Fruit fly (Drosophila melanogaster) whole organism, adult: Measurements from ENCODE around the gene CG3285.
A peak's percentile ranks its signal among the peaks of the same experiment; 100 is the strongest.

ENCODE experiments used
- CG11617 ChIP-seq: fragments of 200-800 bp; sonication (Bioruptor generic); optimal IDR thresholded peaks from 2 replicates; lab custom pipeline; 2017; ENCODE audit warnings: mild to moderate bottlenecking, missing biosample characterization, missing genetic modification reagents, missing genetic modification characterization
- CG12768 ChIP-seq: fragments of 200-800 bp; sonication (Bioruptor generic); optimal IDR thresholded peaks from 2 replicates; lab custom pipeline; 2017; ENCODE audit warnings: missing biosample characterization, missing genetic modification characterization, mild to moderate bottlenecking, moderate library complexity, missing genetic modification reagents
- CG14711 ChIP-seq: fragments of 200-800 bp; sonication (Bioruptor generic); optimal IDR thresholded peaks from 2 replicates; lab custom pipeline; 2018; ENCODE audit warnings: missing biosample characterization, mild to moderate bottlenecking, missing genetic modification characterization, moderate library complexity
- CG1620 ChIP-seq: fragments of 200-800 bp; sonication (Bioruptor generic); optimal IDR thresholded peaks from 2 replicates; lab custom pipeline; 2016; ENCODE audit warnings: missing biosample characterization, missing genetic modification characterization
- CG33017 ChIP-seq: fragments of 200-800 bp; sonication (Bioruptor generic); optimal IDR thresholded peaks from 2 replicates; lab custom pipeline; 2018; ENCODE audit warnings: missing biosample characterization, mild to moderate bottlenecking, missing genetic modification characterization, moderate library complexity
- CG5204 ChIP-seq: fragments of 200-800 bp; sonication (Bioruptor generic); optimal IDR thresholded peaks from 2 replicates; lab custom pipeline; 2016; ENCODE audit warnings: missing biosample characterization, missing genetic modification characterization
- CG7045 ChIP-seq: fragments of 200-800 bp; sonication (Bioruptor generic); optimal IDR thresholded peaks from 2 replicates; lab custom pipeline; 2017; ENCODE audit warnings: missing biosample characterization, mild to moderate bottlenecking, missing genetic modification characterization
- CG7101 ChIP-seq: fragments of 200-800 bp; sonication (Bioruptor generic); optimal IDR thresholded peaks from 2 replicates; lab custom pipeline; 2018; ENCODE audit warnings: missing biosample characterization, mild to moderate bottlenecking, missing genetic modification characterization, moderate library complexity
- Clk ChIP-seq: fragments of 200-800 bp; sonication (Bioruptor generic); optimal IDR thresholded peaks from 2 replicates; lab custom pipeline; 2017; ENCODE audit warnings: missing biosample characterization, missing genetic modification characterization
- Crg-1 ChIP-seq: fragments of 200-800 bp; sonication (Bioruptor generic); optimal IDR thresholded peaks from 2 replicates; lab custom pipeline; 2016; ENCODE audit warnings: missing biosample characterization, missing genetic modification characterization
- Hr96 ChIP-seq: fragments of 200-800 bp; sonication (Bioruptor generic); optimal IDR thresholded peaks from 2 replicates; lab custom pipeline; 2016; ENCODE audit warnings: missing biosample characterization, missing genetic modification characterization
- Mnt ChIP-seq: fragments of 200-800 bp; sonication (Bioruptor generic); optimal IDR thresholded peaks from 2 replicates; lab custom pipeline; 2016; ENCODE audit warnings: missing biosample characterization, mild to moderate bottlenecking, missing genetic modification characterization
- bab1 ChIP-seq: fragments of 200-800 bp; sonication (Bioruptor generic); optimal IDR thresholded peaks from 3 replicates; lab custom pipeline; 2019; ENCODE audit warnings: missing biosample characterization, mild to moderate bottlenecking, missing genetic modification characterization, moderate library complexity
- cic ChIP-seq: fragments of 200-800 bp; sonication (Bioruptor generic); optimal IDR thresholded peaks from 2 replicates; lab custom pipeline; 2017; ENCODE audit warnings: missing biosample characterization, mild to moderate bottlenecking, missing genetic modification characterization, moderate library complexity
- cnc ChIP-seq, 2 experiments: fragments of >200 bp; optimal IDR thresholded peaks; 2 replicates each; lab custom pipeline; 2017
- kay ChIP-seq: fragments of 200-800 bp; sonication (Bioruptor generic); peaks from one replicate; lab custom pipeline; 2016; ENCODE audit warnings: missing biosample characterization, missing genetic modification characterization, borderline replicate concordance
- ovo ChIP-seq: fragments of 200-800 bp; sonication (Bioruptor generic); optimal IDR thresholded peaks from 2 replicates; lab custom pipeline; 2016; ENCODE audit warnings: missing biosample characterization, missing genetic modification characterization
- pad ChIP-seq: fragments of 200-800 bp; sonication (Bioruptor generic); optimal IDR thresholded peaks from 3 replicates; lab custom pipeline; 2017; ENCODE audit warnings: missing biosample characterization, missing genetic modification characterization, mild to moderate bottlenecking, moderate library complexity, missing genetic modification reagents
- tj ChIP-seq: fragments of 200-800 bp; sonication (Bioruptor generic); optimal IDR thresholded peaks from 3 replicates; lab custom pipeline; 2017; ENCODE audit warnings: missing biosample characterization, mild to moderate bottlenecking, missing genetic modification characterization, moderate library complexity
- toe ChIP-seq: fragments of 200-800 bp; sonication (Bioruptor generic); optimal IDR thresholded peaks from 2 replicates; lab custom pipeline; 2016; ENCODE audit warnings: missing biosample characterization, missing genetic modification characterization

CG3285 gene

DNA sequence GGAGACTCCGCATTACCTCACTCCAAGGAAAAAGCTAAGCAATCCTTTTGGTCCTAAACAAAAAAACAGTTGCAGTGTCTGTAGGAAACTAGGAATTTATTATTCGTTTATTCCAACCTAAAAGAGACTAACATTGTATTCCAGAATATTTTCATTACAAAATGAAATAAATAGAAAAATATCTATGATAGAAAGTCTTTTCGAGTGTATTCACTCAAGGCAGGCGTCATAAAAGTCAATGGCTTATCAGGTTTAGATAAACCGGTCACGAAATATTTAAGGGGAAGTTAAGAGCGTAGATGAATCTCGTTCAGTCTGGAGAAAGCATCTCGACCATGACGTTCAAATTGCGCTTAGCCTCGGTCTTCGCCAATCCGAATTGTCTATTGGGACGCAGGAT, at the start of gene CG3285:
Gene CG3285 (plus strand): TSS at position 301 of the 400 bp plus-strand sequence.
- no peak for TF ChIP-seq CG7101 (tag; lab: Kevin White, UChicago)
- TF ChIP-seq CG7045 (GFP tag; lab: Kevin White, UChicago) = no peak
- no peak for TF ChIP-seq bab1 (GFP tag; lab: Kevin White, UChicago)

DNA sequence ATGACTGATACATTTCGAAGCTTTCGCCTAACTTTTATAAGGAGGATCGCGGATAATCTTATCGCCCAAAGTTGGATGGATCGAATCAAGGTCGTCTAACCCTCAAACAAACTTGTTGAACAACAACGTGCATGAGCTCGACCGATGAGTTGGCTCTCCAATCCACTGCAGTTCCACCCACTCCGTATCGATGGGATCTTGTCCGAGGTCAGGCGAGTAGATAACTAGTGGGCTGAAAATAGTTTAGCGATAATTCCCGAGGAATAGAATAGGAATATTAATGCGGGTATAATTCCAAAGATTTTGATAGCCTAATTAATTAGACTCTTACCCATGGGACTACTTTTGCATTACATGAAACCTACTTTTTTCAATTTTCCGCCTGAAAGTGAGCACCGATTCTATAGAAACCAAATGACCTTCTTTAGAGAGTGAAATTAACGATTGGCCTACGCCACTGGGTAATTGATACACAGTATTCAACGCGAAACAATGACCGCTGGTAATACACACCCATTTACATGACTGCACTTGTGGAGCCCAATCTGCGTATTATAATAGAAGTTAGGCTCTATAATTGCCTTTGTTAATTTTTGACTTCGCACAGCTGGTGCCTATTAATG, 36.9 kb upstream of the CG3285 start:
- TF ChIP-seq tj (GFP tag; lab: Kevin White, UChicago) (no peak), toe (no peak)

DNA sequence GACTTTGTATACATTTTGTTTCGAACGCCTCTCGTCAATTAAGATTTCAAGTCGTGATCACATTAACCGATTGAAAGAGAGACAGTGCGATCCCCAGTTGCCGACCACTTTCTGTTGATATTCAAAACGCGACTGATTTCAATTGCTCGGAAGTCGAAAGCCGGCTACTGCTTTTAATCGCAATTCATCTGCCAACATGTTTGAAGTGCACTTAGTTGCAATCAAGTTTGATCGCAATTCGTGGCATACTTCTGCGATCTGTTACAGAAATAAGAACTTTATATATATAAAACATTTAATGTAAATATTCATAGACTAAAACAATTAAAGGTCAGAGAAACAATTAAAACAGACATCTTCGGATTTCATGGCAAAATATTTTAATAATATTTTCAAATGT, 36.2 kb upstream of the CG3285 start, which contains the start of gene CG9664:
Gene CG9664 (minus strand): TSS at position 135 of the 400 bp plus-strand sequence.
- TF ChIP-seq CG33017 (tag; lab: Kevin White, UChicago) (peak; percentile 13), cic (GFP tag; lab: Kevin White, UChicago) (no peak), Hr96 (GFP tag; lab: Kevin White, UChicago) (no peak), kay (GFP tag; lab: Kevin White, UChicago) (peak; percentile 24)

DNA sequence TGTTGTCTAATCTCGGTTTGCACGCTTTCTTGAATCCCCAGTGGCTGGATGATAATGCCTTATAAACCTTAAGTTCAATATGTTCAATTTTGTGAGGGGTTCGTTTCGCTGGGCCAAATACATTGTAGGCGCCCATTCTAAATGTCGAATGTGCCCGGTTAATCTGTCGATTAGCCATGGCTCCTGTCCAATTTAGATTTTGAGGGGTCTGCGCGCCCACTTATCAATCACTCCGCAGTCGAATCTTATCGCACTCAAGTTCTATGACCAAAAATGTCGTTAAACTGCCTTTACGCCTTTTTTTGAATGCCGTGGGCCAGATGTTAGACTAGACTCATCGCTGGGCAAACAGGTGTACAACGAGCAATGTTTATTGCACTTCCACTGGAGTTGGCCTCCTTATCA, 32.7 kb upstream of the CG3285 start:
- TF ChIP-seq toe (no peak), cic (GFP tag; lab: Kevin White, UChicago) (peak; percentile 1), pad (no peak), kay (GFP tag; lab: Kevin White, UChicago) (no peak)

DNA sequence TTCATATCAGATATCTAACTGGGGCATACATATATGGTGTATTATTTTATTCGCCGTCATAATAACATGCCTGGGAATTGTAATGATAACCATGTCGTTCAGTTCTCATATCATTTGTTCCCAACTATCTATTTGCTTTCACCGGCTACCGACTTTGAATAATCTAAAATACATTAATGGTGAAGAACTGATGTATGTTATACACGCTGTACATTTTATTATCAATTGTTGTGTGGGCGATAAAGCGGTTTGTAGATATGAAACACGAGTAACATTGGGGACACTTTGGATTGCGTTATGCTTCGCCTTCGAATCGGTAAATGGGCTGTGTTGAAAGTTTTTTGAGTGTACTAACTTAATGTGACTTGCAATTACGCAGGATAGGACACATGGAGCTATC, 31.6 kb upstream of the CG3285 start:
- TF ChIP-seq bab1 (GFP tag; lab: Kevin White, UChicago) (no peak), CG14711 (tag; lab: Kevin White, UChicago) (no peak), cic (GFP tag; lab: Kevin White, UChicago) (no peak), CG5204 (no peak), CG12768 (GFP tag; lab: Kevin White, UChicago) (no peak), CG11617 (no peak), kay (GFP tag; lab: Kevin White, UChicago) (no peak), Crg-1 (GFP tag; lab: Kevin White, UChicago) (no peak), CG1620 (GFP tag; lab: Kevin White, UChicago) (no peak), CG7101 (tag; lab: Kevin White, UChicago) (no peak)

DNA sequence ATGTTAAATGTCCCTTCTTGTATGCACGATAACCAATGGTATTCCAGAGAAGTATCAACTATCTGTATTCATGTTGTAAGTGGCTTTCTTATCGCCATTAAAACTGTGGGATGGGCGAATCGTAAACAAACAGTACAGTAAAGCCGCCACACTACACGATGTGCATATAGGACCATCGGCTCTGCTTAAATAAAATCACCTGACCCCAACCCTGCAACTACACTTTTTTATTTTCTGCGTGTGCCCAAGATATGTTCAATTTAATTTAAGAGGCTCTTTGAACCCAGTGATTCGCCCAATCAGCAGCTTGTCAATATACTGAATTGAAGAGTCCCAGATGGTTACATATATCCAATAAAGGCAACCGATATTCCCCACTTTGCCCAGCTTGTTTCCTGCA, 30.9 kb upstream of the CG3285 start:
- TF ChIP-seq kay (GFP tag; lab: Kevin White, UChicago) (no peak), cnc (optimal IDR thresholded peaks at IDR 0.05; lab: Kevin White, UChicago) (no peak), CG7045 (GFP tag; lab: Kevin White, UChicago) (no peak), ovo (no peak), Clk (GFP tag; lab: Kevin White, UChicago) (no peak)

DNA sequence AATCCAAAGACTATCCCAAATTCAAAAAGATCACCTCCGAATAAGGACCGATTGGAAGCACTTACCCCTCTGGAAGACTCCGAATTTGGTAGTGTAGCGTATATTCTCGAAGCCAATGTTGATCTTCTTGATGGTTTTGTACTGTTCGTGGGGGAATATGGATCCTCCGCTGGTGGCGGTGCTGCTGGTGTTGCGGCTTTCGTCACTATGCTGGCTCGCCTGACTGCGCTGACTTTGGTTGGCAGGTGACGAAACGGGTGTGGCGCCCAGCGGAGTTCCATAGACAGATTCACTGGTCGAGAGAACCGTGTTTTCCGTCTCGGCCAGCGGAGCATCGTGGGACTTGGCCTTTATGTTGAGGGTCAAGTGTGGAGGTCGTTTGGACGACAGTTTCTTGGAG, 29.7 kb upstream of the CG3285 start:
- no peak for TF ChIP-seq cic (GFP tag; lab: Kevin White, UChicago)
- no peak for TF ChIP-seq CG7101 (tag; lab: Kevin White, UChicago)
- TF ChIP-seq Hr96 (GFP tag; lab: Kevin White, UChicago) = no peak
- TF ChIP-seq Clk (GFP tag; lab: Kevin White, UChicago) = no peak
- no peak for TF ChIP-seq CG33017 (tag; lab: Kevin White, UChicago)
- TF ChIP-seq cnc (optimal IDR thresholded peaks at IDR 0.05; lab: Kevin White, UChicago) = no peak
- TF ChIP-seq Crg-1 (GFP tag; lab: Kevin White, UChicago) = no peak
- no peak for TF ChIP-seq pad
- TF ChIP-seq CG11617 = no peak
- TF ChIP-seq kay (GFP tag; lab: Kevin White, UChicago) = no peak
- TF ChIP-seq CG7045 (GFP tag; lab: Kevin White, UChicago) = no peak
- TF ChIP-seq toe = no peak
- TF ChIP-seq CG14711 (tag; lab: Kevin White, UChicago) = no peak
- no peak for TF ChIP-seq ovo
- TF ChIP-seq CG5204 = no peak
- no peak for TF ChIP-seq bab1 (GFP tag; lab: Kevin White, UChicago)
- no peak for TF ChIP-seq Mnt (GFP tag; lab: Kevin White, UChicago)
- no peak for TF ChIP-seq tj (GFP tag; lab: Kevin White, UChicago)
- TF ChIP-seq CG1620 (GFP tag; lab: Kevin White, UChicago) = no peak
- TF ChIP-seq CG12768 (GFP tag; lab: Kevin White, UChicago) = no peak
